Fruit fly (Drosophila melanogaster) whole organism, embryonic: Measurements from ENCODE around the gene CG32816.

Experiments used
- Atf3 ChIP-seq: fragments of 200-800 bp; sonication (Bioruptor generic); optimal IDR thresholded peaks from 3 replicates; lab custom pipeline; 2016; ENCODE audit warnings: missing biosample characterization, missing genetic modification characterization
- BEAF-32 ChIP-seq: fragments of 200-800 bp; sonication (Bioruptor generic); optimal IDR thresholded peaks from 3 replicates; lab custom pipeline; 2017; ENCODE audit warnings: missing biosample characterization, missing genetic modification characterization, mild to moderate bottlenecking, moderate library complexity, missing genetic modification reagents
- CG11085 ChIP-seq: fragments of 200-800 bp; sonication (Bioruptor generic); IDR thresholded peaks from 2 replicates; pipeline ENCODE4 v1.3.6; 2022; ENCODE audit warnings: missing biosample characterization, missing genetic modification characterization
- CG11504 ChIP-seq: fragments of 200-800 bp; sonication (Bioruptor generic); optimal IDR thresholded peaks from 3 replicates; lab custom pipeline; 2019; ENCODE audit warnings: missing biosample characterization, mild to moderate bottlenecking, missing genetic modification characterization, moderate library complexity
- CG11560 ChIP-seq: fragments of 200-800 bp; sonication (Bioruptor generic); IDR thresholded peaks from 3 replicates; pipeline ENCODE4 v1.3.6; 2022; ENCODE audit warnings: missing biosample characterization, missing genetic modification characterization
- CG12659 ChIP-seq: fragments of 200-800 bp; sonication (Bioruptor generic); optimal IDR thresholded peaks from 3 replicates; lab custom pipeline; 2017; ENCODE audit warnings: mild to moderate bottlenecking, missing biosample characterization, missing genetic modification reagents, missing genetic modification characterization
- CG15073 ChIP-seq: fragments of 200-800 bp; sonication (Bioruptor generic); optimal IDR thresholded peaks from 2 replicates; lab custom pipeline; 2016; ENCODE audit warnings: missing biosample characterization, missing genetic modification characterization
- CG15479 ChIP-seq: fragments of 200-800 bp; sonication (Bioruptor generic); optimal IDR thresholded peaks from 3 replicates; lab custom pipeline; 2019; ENCODE audit warnings: missing biosample characterization, mild to moderate bottlenecking, missing genetic modification characterization, moderate library complexity
- CG1647 ChIP-seq: fragments of 200-800 bp; sonication (Bioruptor generic); optimal IDR thresholded peaks from 3 replicates; lab custom pipeline; 2016; ENCODE audit warnings: missing biosample characterization, missing genetic modification characterization
- CG16863 ChIP-seq: fragments of 200-800 bp; sonication (Bioruptor generic); optimal IDR thresholded peaks from 3 replicates; lab custom pipeline; 2016; ENCODE audit warnings: missing biosample characterization, missing genetic modification characterization
- CG17829 ChIP-seq: fragments of 200-800 bp; optimal IDR thresholded peaks from 2 replicates; lab custom pipeline; 2019; ENCODE audit warnings: missing biosample characterization, mild to moderate bottlenecking, missing genetic modification characterization, moderate library complexity
- CG2120 ChIP-seq: fragments of 200-800 bp; sonication (Bioruptor generic); optimal IDR thresholded peaks from 3 replicates; lab custom pipeline; 2016; ENCODE audit warnings: missing biosample characterization, missing genetic modification characterization
- CG2678 ChIP-seq: fragments of 200-800 bp; sonication (Bioruptor generic); optimal IDR thresholded peaks from 3 replicates; lab custom pipeline; 2019; ENCODE audit warnings: missing biosample characterization, mild to moderate bottlenecking, missing genetic modification characterization, moderate library complexity
- CG4282 ChIP-seq: fragments of 200-800 bp; sonication (Bioruptor generic); optimal IDR thresholded peaks from 2 replicates; lab custom pipeline; 2016; ENCODE audit warnings: missing biosample characterization, missing genetic modification characterization
- CG6654 ChIP-seq: fragments of 200-800 bp; sonication (Bioruptor generic); optimal IDR thresholded peaks from 2 replicates; lab custom pipeline; 2017; ENCODE audit warnings: missing biosample characterization, mild to moderate bottlenecking, missing genetic modification characterization
- CG6683 ChIP-seq: fragments of 200-800 bp; sonication (Bioruptor generic); optimal IDR thresholded peaks from 2 replicates; lab custom pipeline; 2017; ENCODE audit warnings: missing biosample characterization, mild to moderate bottlenecking, missing genetic modification characterization, missing genetic modification reagents
- CG7987 ChIP-seq: fragments of 200-800 bp; sonication (Bioruptor generic); optimal IDR thresholded peaks from 2 replicates; lab custom pipeline; 2018; ENCODE audit warnings: missing biosample characterization, mild to moderate bottlenecking, missing genetic modification characterization, moderate library complexity
- CG8924 ChIP-seq: fragments of 200-800 bp; optimal IDR thresholded peaks from 3 replicates; lab custom pipeline; 2019; ENCODE audit warnings: missing biosample characterization, mild to moderate bottlenecking, missing genetic modification characterization, moderate library complexity
- CoRest ChIP-seq: fragments of 200-800 bp; sonication (Bioruptor generic); optimal IDR thresholded peaks from 3 replicates; lab custom pipeline; 2018; ENCODE audit warnings: missing biosample characterization, mild to moderate bottlenecking, missing genetic modification characterization, moderate library complexity
- Dp ChIP-seq: fragments of 200-800 bp; sonication (Bioruptor generic); optimal IDR thresholded peaks from 2 replicates; lab custom pipeline; 2018; ENCODE audit warnings: missing biosample characterization, mild to moderate bottlenecking, missing genetic modification characterization, moderate library complexity
- Eip74EF ChIP-seq, 2 experiments: fragments of 200-800 bp in 1 of 2; fragments of >200 bp in 1 of 2; sonication (Bioruptor generic) in 1 of 2; optimal IDR thresholded peaks; 2 replicates each; lab custom pipeline; 2017 to 2019; ENCODE audit warnings: missing biosample characterization in 2 of 2, missing genetic modification characterization in 2 of 2, mild to moderate bottlenecking in 1 of 2, moderate library complexity in 1 of 2
- Hmx ChIP-seq: fragments of 200-800 bp; sonication (Bioruptor generic); optimal IDR thresholded peaks from 2 replicates; lab custom pipeline; 2016; ENCODE audit warnings: missing biosample characterization, missing genetic modification characterization
- Kr ChIP-seq: fragments of 200-800 bp; sonication (Bioruptor generic); optimal IDR thresholded peaks from 2 replicates; lab custom pipeline; 2017; ENCODE audit warnings: missing biosample characterization, mild to moderate bottlenecking, missing genetic modification characterization
- MBD-R2 ChIP-seq: fragments of 200-800 bp; sonication (Bioruptor generic); IDR thresholded peaks from 2 replicates; pipeline ENCODE4 v1.3.6; 2022; ENCODE audit warnings: missing biosample characterization, missing genetic modification characterization
- NC2α ChIP-seq: fragments of 200-800 bp; sonication (Bioruptor generic); optimal IDR thresholded peaks from 2 replicates; lab custom pipeline; 2016; ENCODE audit warnings: missing biosample characterization, missing genetic modification characterization
- Nf-YB ChIP-seq: fragments of 200-800 bp; sonication (Bioruptor generic); optimal IDR thresholded peaks from 3 replicates; lab custom pipeline; 2019; ENCODE audit warnings: missing biosample characterization, mild to moderate bottlenecking, missing genetic modification characterization, moderate library complexity
- Nf-YC ChIP-seq: fragments of 200-800 bp; optimal IDR thresholded peaks from 3 replicates; lab custom pipeline; 2019; ENCODE audit warnings: missing biosample characterization, mild to moderate bottlenecking, missing genetic modification characterization, moderate library complexity
- Pdp1 ChIP-seq, 2 experiments: fragments of 200-800 bp; sonication (Bioruptor generic); optimal IDR thresholded peaks; 3 replicates each; lab custom pipeline; 2016; ENCODE audit warnings: missing biosample characterization in 2 of 2, missing genetic modification characterization in 2 of 2, mild to moderate bottlenecking in 1 of 2, moderate library complexity in 1 of 2
- Ptx1 ChIP-seq: fragments of 200-800 bp; sonication (Bioruptor generic); IDR thresholded peaks from 2 replicates; pipeline ENCODE4 v1.3.6; 2022; ENCODE audit warnings: missing biosample characterization, missing genetic modification characterization
- Ravus ChIP-seq: fragments of 200-800 bp; sonication (Bioruptor generic); IDR thresholded peaks from 2 replicates; pipeline ENCODE4 v1.3.6; 2022; ENCODE audit warnings: missing biosample characterization, missing genetic modification characterization
- Tbp ChIP-seq: fragments of >200 bp; optimal IDR thresholded peaks from 2 replicates; lab custom pipeline; 2018; ENCODE audit warnings: missing biosample characterization, missing genetic modification characterization
- ato ChIP-seq: fragments of 200-800 bp; sonication (Bioruptor generic); IDR thresholded peaks from 2 replicates; pipeline ENCODE4 v1.3.6; 2022; ENCODE audit warnings: missing biosample characterization, missing genetic modification characterization; ENCODE audit not compliant: partially characterized antibody
- ci ChIP-seq: fragments of 200-800 bp; sonication (Bioruptor generic); IDR thresholded peaks from 3 replicates; pipeline ENCODE4 v1.3.6; 2022; ENCODE audit warnings: missing biosample characterization, missing genetic modification characterization
- disco-r ChIP-seq: fragments of 200-800 bp; sonication (Bioruptor generic); optimal IDR thresholded peaks from 2 replicates; lab custom pipeline; 2016; ENCODE audit warnings: missing biosample characterization, missing genetic modification characterization
- dmrt99B ChIP-seq: fragments of 200-800 bp; sonication (Bioruptor generic); optimal IDR thresholded peaks from 2 replicates; lab custom pipeline; 2018; ENCODE audit warnings: missing biosample characterization, mild to moderate bottlenecking, missing genetic modification characterization, moderate library complexity
- gce ChIP-seq: fragments of 200-800 bp; sonication (Bioruptor generic); IDR thresholded peaks from 3 replicates; pipeline ENCODE4 v1.3.6; 2022; ENCODE audit warnings: missing biosample characterization, missing genetic modification characterization
- grau ChIP-seq: fragments of 200-800 bp; optimal IDR thresholded peaks from 3 replicates; lab custom pipeline; 2019; ENCODE audit warnings: missing biosample characterization, mild to moderate bottlenecking, missing genetic modification characterization, moderate library complexity
- gsb-n ChIP-seq: fragments of 200-800 bp; sonication (Bioruptor generic); optimal IDR thresholded peaks from 3 replicates; lab custom pipeline; 2018; ENCODE audit warnings: missing biosample characterization, mild to moderate bottlenecking, missing genetic modification characterization
- her ChIP-seq: fragments of 200-800 bp; sonication (Bioruptor generic); optimal IDR thresholded peaks from 2 replicates; lab custom pipeline; 2016; ENCODE audit warnings: missing biosample characterization, missing genetic modification characterization
- lbe ChIP-seq: fragments of 200-800 bp; sonication (Bioruptor generic); optimal IDR thresholded peaks from 2 replicates; lab custom pipeline; 2016; ENCODE audit warnings: missing biosample characterization, mild to moderate bottlenecking, missing genetic modification characterization
- pb ChIP-seq: fragments of 200-800 bp; sonication (Bioruptor generic); optimal IDR thresholded peaks from 3 replicates; lab custom pipeline; 2016; ENCODE audit warnings: missing biosample characterization, missing genetic modification characterization
- peb ChIP-seq: fragments of 200-800 bp; sonication (Bioruptor generic); IDR thresholded peaks from 2 replicates; pipeline ENCODE4 v1.3.6; 2022; ENCODE audit warnings: missing biosample characterization, missing genetic modification characterization
- pum ChIP-seq: fragments of 200-800 bp; sonication (Bioruptor generic); optimal IDR thresholded peaks from 2 replicates; lab custom pipeline; 2016; ENCODE audit warnings: missing biosample characterization, missing genetic modification characterization
- seq ChIP-seq: fragments of 200-800 bp; sonication (Bioruptor generic); IDR thresholded peaks from 2 replicates; pipeline ENCODE4 v1.3.6; 2022; ENCODE audit warnings: missing biosample characterization, missing genetic modification characterization
- slbo ChIP-seq: fragments of 200-800 bp; sonication (Bioruptor generic); IDR thresholded peaks from 2 replicates; pipeline ENCODE4 v1.3.6; 2022; ENCODE audit warnings: missing biosample characterization, missing genetic modification characterization
- stc ChIP-seq: fragments of 200-800 bp; sonication (Bioruptor generic); IDR thresholded peaks from 2 replicates; pipeline ENCODE4 v1.3.6; 2022; ENCODE audit warnings: missing biosample characterization, missing genetic modification characterization
- stwl ChIP-seq: fragments of 200-800 bp; sonication (Bioruptor generic); optimal IDR thresholded peaks from 3 replicates; lab custom pipeline; 2018; ENCODE audit warnings: missing biosample characterization, mild to moderate bottlenecking, missing genetic modification characterization, moderate library complexity
- tgo ChIP-seq: fragments of 200-800 bp; sonication (Bioruptor generic); IDR thresholded peaks from 3 replicates; pipeline ENCODE4 v1.3.6; 2022; ENCODE audit warnings: missing biosample characterization, missing genetic modification characterization
- trem ChIP-seq: fragments of 200-800 bp; optimal IDR thresholded peaks from 3 replicates; lab custom pipeline; 2019; ENCODE audit warnings: missing biosample characterization, mild to moderate bottlenecking, missing genetic modification characterization, moderate library complexity
- tup ChIP-seq: fragments of 200-800 bp; sonication (Bioruptor generic); optimal IDR thresholded peaks from 2 replicates; lab custom pipeline; 2016; ENCODE audit warnings: missing biosample characterization, mild to moderate bottlenecking, missing genetic modification characterization, moderate library complexity

Gene CG32816

dm6 chrX:278370-279096, 192.0 kb downstream of the CG32816 start (continued):
- TF ChIP-seq trem (tag; lab: Kevin White, UChicago), result no peak
- peak; percentile 47 for TF ChIP-seq Nf-YC (tag; lab: Kevin White, UChicago)
- peak; percentile 67; the same call in 2 of the 3 replicates for TF ChIP-seq ci (GFP tag; lab: Robert Waterston, UW)
- TF ChIP-seq CG6654 (GFP tag; lab: Kevin White, UChicago), result no peak
- TF ChIP-seq Tbp (GFP tag; lab: Kevin White, UChicago), result no peak
- TF ChIP-seq stwl, result no peak
- TF ChIP-seq slbo (GFP tag; lab: Robert Waterston, UW), result peak; percentile 49
- peak; percentile 11 for TF ChIP-seq CG11504 (tag; lab: Kevin White, UChicago)
- no peak for TF ChIP-seq Hmx
- TF ChIP-seq Pdp1 (GFP tag; optimal IDR thresholded peaks at IDR 0.05; lab: Kevin White, UChicago), result peak in 1 of 2 experiments; percentile 21
- no peak for TF ChIP-seq gsb-n (tag; lab: Kevin White, UChicago)
- no peak for TF ChIP-seq CG6683 (GFP tag; lab: Kevin White, UChicago)
- peak; percentile 62; the same call in 1 of the 2 replicates for TF ChIP-seq seq
- TF ChIP-seq BEAF-32, result no peak
- no peak for TF ChIP-seq Dp (GFP tag; lab: Kevin White, UChicago)
- peak; percentile 40 for TF ChIP-seq CG2678 (tag; lab: Kevin White, UChicago)
- no peak for TF ChIP-seq stc (GFP tag; lab: Robert Waterston, UW)
- no peak for TF ChIP-seq Ptx1 (GFP tag; lab: Robert Waterston, UW)
- TF ChIP-seq pb (GFP tag; lab: Kevin White, UChicago), result no peak
- no peak for TF ChIP-seq peb (GFP tag; lab: Robert Waterston, UW)
- TF ChIP-seq Eip74EF (GFP tag; optimal IDR thresholded peaks at IDR 0.05; lab: Kevin White, UChicago), result no peak
- TF ChIP-seq CG1647, result no peak
- TF ChIP-seq CG15073 (GFP tag; lab: Kevin White, UChicago), result peak; percentile 98
- TF ChIP-seq CG17829, result no peak
- TF ChIP-seq grau (tag; lab: Kevin White, UChicago), result peak; percentile 48
- no peak for TF ChIP-seq CoRest
- peak; percentile 23 for TF ChIP-seq CG12659
- TF ChIP-seq Kr, result peak; percentile 35
- no peak for TF ChIP-seq ato (GFP tag; lab: Robert Waterston, UW)
- TF ChIP-seq tup (GFP tag; lab: Kevin White, UChicago), result no peak
- peak; percentile 42 for TF ChIP-seq CG2120 (GFP tag; lab: Kevin White, UChicago)
- TF ChIP-seq CG15479 (GFP tag; lab: Kevin White, UChicago), result no peak
- no peak for TF ChIP-seq NC2α
- TF ChIP-seq Nf-YB (GFP tag; lab: Kevin White, UChicago), result no peak
- no peak for TF ChIP-seq Ravus (GFP tag; lab: Robert Waterston, UW)
- TF ChIP-seq dmrt99B (tag; lab: Kevin White, UChicago), result peak; percentile 33
- no peak for TF ChIP-seq CG7987 (GFP tag; lab: Kevin White, UChicago)
- no peak for TF ChIP-seq gce (GFP tag; lab: Robert Waterston, UW)
- no peak for TF ChIP-seq CG16863
- no peak for TF ChIP-seq pum
- no peak for TF ChIP-seq her (GFP tag; lab: Kevin White, UChicago)
- no peak for TF ChIP-seq CG11085
- TF ChIP-seq CG4282 (GFP tag; lab: Kevin White, UChicago), result no peak
- TF ChIP-seq disco-r, result no peak
- TF ChIP-seq Atf3 (GFP tag; lab: Kevin White, UChicago), result no peak
- peak; percentile 29 for TF ChIP-seq CG8924
- no peak for TF ChIP-seq CG11560 (tag; lab: Robert Waterston, UW)
- no peak for TF ChIP-seq tgo (GFP tag; lab: Robert Waterston, UW)
- no peak for TF ChIP-seq lbe (GFP tag; lab: Kevin White, UChicago)
- TF ChIP-seq MBD-R2 (GFP tag; lab: Robert Waterston, UW), result no peak
